Fruit fly (Drosophila melanogaster): ENCODE measurements around the gene CG5928.

Gene CG5928

DNA sequence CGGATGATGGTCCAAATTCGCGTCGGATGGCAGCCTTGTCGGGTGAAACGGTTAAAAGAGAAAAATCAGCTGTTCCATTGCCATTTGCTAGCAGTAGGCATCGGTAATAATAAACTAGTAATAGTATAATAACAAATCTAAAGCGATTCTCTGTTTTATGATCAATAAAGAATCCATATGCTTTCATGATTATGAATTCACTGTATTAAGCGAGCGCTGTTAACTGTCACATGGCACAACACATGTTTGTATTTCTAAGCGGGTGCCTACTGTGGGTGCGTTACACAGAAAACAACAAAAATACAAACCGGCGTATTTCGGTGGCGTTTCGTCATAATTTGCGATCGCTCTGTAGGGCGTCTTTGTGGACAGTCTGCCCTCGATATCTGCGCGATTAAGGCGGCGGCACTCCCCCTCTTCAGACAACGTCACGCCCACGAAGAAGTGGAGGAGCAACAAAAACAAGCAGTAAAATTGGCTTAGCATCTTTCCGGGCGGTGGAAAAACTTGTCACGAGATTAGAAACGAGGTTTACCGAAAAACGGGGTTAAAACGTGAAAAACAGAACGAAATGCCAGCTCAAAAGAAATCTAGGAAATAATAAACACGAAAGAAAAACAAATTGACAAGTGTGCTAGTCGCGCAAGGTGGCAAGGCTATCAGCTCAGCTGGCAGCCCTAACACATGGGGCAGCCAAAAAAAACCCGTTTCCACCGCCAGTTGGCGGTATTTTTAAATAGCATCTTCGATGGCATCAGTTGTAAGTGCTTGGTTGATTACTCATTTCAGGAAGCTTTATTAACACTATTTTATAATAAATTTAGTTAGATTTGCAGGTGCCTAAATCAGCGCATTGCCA, 23.3 kb downstream of the CG5928 start, which contains the start of the genes Nep1 and Mipp2:
Gene Nep1 (plus strand): TSS at position 397 of the 859 bp plus-strand sequence.
Gene Mipp2 (minus strand): TSS at position 663 of the 859 bp plus-strand sequence.
- no peak for TF ChIP-seq Eip93F (GFP tag; optimal IDR thresholded peaks at IDR 0.05)
- no peak for TF ChIP-seq CG7368 (GFP tag; optimal IDR thresholded peaks at IDR 0.05)
- TF ChIP-seq CG4318 (GFP tag; optimal IDR thresholded peaks at IDR 0.05): no peak
- peak; percentile 56 for TF ChIP-seq CG10631 (GFP tag; optimal IDR thresholded peaks at IDR 0.05)
- TF ChIP-seq CG8632 (GFP tag; optimal IDR thresholded peaks at IDR 0.05): no peak
- no peak for TF ChIP-seq salr (GFP tag; optimal IDR thresholded peaks at IDR 0.05)
- peak; percentile 4 for TF ChIP-seq cyc (GFP tag; optimal IDR thresholded peaks at IDR 0.05)
- TF ChIP-seq Hr38 (GFP tag; optimal IDR thresholded peaks at IDR 0.05): no peak
- TF ChIP-seq Sox102F (GFP tag; optimal IDR thresholded peaks at IDR 0.05): peak; percentile 46
- peak; percentile 17 for TF ChIP-seq Smox (GFP tag; optimal IDR thresholded peaks at IDR 0.05)
- peak; percentile 64 for TF ChIP-seq Met (GFP tag; optimal IDR thresholded peaks at IDR 0.05)
- TF ChIP-seq Sox14 (GFP tag; optimal IDR thresholded peaks at IDR 0.05): peak; percentile 58
- TF ChIP-seq CG6276 (GFP tag; optimal IDR thresholded peaks at IDR 0.05): peak; percentile 35
- TF ChIP-seq dac (GFP tag; optimal IDR thresholded peaks at IDR 0.05): peak; percentile 47
- TF ChIP-seq CG3919 (GFP tag; optimal IDR thresholded peaks at IDR 0.05): peak; percentile 54
- TF ChIP-seq CG31627 (GFP tag; optimal IDR thresholded peaks at IDR 0.05): peak; percentile 39
- peak; percentile 80 for TF ChIP-seq svp (GFP tag)
- TF ChIP-seq CG32006 (GFP tag; optimal IDR thresholded peaks at IDR 0.05): peak; percentile 63
- no peak for TF ChIP-seq CG6808 (GFP tag; optimal IDR thresholded peaks at IDR 0.05)
- TF ChIP-seq fkh (GFP tag; optimal IDR thresholded peaks at IDR 0.05): peak; percentile 20
- TF ChIP-seq Eip75B (GFP tag; optimal IDR thresholded peaks at IDR 0.05): peak; percentile 39
- TF ChIP-seq CG1621 (tag; optimal IDR thresholded peaks at IDR 0.05): no peak
- peak; percentile 67 for TF ChIP-seq CG11294 (GFP tag; IDR thresholded peaks at IDR 0.05)
- peak; percentile 42 for TF ChIP-seq Lpt (GFP tag; optimal IDR thresholded peaks at IDR 0.05)
- peak; percentile 21 for TF ChIP-seq achi (GFP tag; optimal IDR thresholded peaks at IDR 0.05)
- peak; percentile 54 for TF ChIP-seq OdsH (GFP tag; optimal IDR thresholded peaks at IDR 0.05)
- TF ChIP-seq CG6163 (GFP tag; IDR thresholded peaks at IDR 0.05): peak; percentile 76
- no peak for TF ChIP-seq CG11902 (GFP tag; optimal IDR thresholded peaks at IDR 0.05)
- TF ChIP-seq acj6 (GFP tag; optimal IDR thresholded peaks at IDR 0.05): peak; percentile 24
- TF ChIP-seq Ets21C (GFP tag; optimal IDR thresholded peaks at IDR 0.05): peak; percentile 11
- peak; percentile 59 for TF ChIP-seq topi (GFP tag; optimal IDR thresholded peaks at IDR 0.05)
- TF ChIP-seq spab (GFP tag; optimal IDR thresholded peaks at IDR 0.05): peak; percentile 17
- peak; percentile 23 for TF ChIP-seq CG11762 (GFP tag; optimal IDR thresholded peaks at IDR 0.05; ENCODE audit: insufficient read depth)
- TF ChIP-seq CG10669 (GFP tag; optimal IDR thresholded peaks at IDR 0.05): peak; percentile 37
- TF ChIP-seq Gug (GFP tag; IDR thresholded peaks at IDR 0.05): peak; percentile 50; the same call in 1 of the 2 replicates
- peak in 1 of 2 experiments; percentile 7 for TF ChIP-seq ss (GFP tag; optimal IDR thresholded peaks at IDR 0.05)
- peak; percentile 63 for TF ChIP-seq pdm3 (GFP tag; optimal IDR thresholded peaks at IDR 0.05)
- no peak for TF ChIP-seq fd59A (GFP tag; optimal IDR thresholded peaks at IDR 0.05)
- peak; percentile 71 for TF ChIP-seq Hr4 (GFP tag; optimal IDR thresholded peaks at IDR 0.05)
- peak; percentile 57 for TF ChIP-seq lz (GFP tag; optimal IDR thresholded peaks at IDR 0.05)
- TF ChIP-seq CG6854 (GFP tag; optimal IDR thresholded peaks at IDR 0.05): no peak
- peak; percentile 42 for TF ChIP-seq Hr39 (GFP tag; optimal IDR thresholded peaks at IDR 0.05)
- no peak for TF ChIP-seq CG34406 (GFP tag; optimal IDR thresholded peaks at IDR 0.05)
- peak; percentile 80 for TF ChIP-seq eg (GFP tag; IDR thresholded peaks at IDR 0.05)
- TF ChIP-seq dsx (GFP tag; optimal IDR thresholded peaks at IDR 0.05; ENCODE audit: poor library complexity, severe bottlenecking): peak; percentile 16
- TF ChIP-seq CG8119 (GFP tag; IDR thresholded peaks at IDR 0.05): peak; percentile 46; the same call in 1 of the 3 replicates
- TF ChIP-seq CG8319 (GFP tag; optimal IDR thresholded peaks at IDR 0.05): no peak
- TF ChIP-seq esn (GFP tag; optimal IDR thresholded peaks at IDR 0.05): peak; percentile 62
- TF ChIP-seq Sox15 (GFP tag; optimal IDR thresholded peaks at IDR 0.05): no peak
- no peak for TF ChIP-seq fd85E (GFP tag; optimal IDR thresholded peaks at IDR 0.05)

Measured in whole organism, prepupa.